Worm (Caenorhabditis elegans): ENCODE results near the gene Y69A2AR.32.

Y69A2AR.32 gene

DNA sequence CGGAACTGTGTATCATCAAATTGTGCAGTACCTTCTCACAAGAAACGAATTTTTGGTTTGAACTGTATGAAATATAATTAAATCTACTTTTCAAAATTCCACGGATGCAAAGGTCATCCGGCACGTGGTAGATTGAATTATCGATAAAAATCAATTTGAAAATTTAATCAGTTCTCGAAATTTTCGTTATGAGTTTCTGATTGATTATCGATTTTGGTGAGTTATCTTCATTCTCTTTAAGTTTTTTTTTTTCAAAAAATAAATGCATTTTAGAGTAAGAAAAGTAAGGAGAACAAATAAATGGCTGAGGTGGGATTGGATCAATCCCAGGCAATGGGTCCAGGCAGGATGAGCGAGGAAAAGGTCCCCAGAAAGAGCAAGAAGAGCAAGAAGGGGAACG lies 12.8 kb upstream of the Y69A2AR.32 start, which contains the start of gene Y69A2AR.47:
TSS of gene Y69A2AR.47 (plus strand) at position 301 of the 400 bp plus-strand sequence.
- TF ChIP-seq pqm-1 (tag; optimal IDR thresholded peaks at IDR 0.05) (no peak), ztf-16 (tag; optimal IDR thresholded peaks at IDR 0.05) (no peak), mec-3 (tag; optimal IDR thresholded peaks at IDR 0.05; ENCODE audit: borderline replicate concordance) (no peak), sox-2 (GFP tag; IDR thresholded peaks at IDR 0.05) (no peak), ceh-9 (tag; optimal IDR thresholded peaks at IDR 0.05) (no peak), syd-9 (tag; optimal IDR thresholded peaks at IDR 0.05) (no peak), C08G9.2 (tag; optimal IDR thresholded peaks at IDR 0.05) (no peak), ceh-24 (tag; optimal IDR thresholded peaks at IDR 0.05) (no peak), ttx-3 (tag; optimal IDR thresholded peaks at IDR 0.05) (no peak), pag-3 (tag; optimal IDR thresholded peaks at IDR 0.05; ENCODE audit: borderline replicate concordance) (no peak)

DNA sequence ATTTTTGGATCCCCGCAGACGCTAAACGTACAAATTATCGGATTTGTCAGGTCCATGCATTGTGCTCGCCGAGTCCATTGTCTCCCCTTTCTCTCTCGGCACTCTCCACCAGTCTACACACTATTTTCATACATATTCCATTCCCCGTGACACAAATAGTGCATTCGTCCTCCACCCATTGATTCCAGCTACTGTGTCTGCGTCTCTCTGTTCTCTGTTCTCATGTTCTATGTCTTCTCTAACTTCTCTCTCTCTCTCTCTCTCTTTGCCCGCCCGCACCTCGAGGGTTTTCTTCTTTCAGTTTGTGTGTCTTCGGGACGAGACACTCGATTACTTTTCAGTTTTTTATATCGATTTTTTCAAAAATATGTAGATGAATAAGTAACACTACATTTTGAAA lies 10.6 kb upstream of the Y69A2AR.32 start:
- TF ChIP-seq ceh-24 (tag; optimal IDR thresholded peaks at IDR 0.05) (no peak), sox-4 (tag; optimal IDR thresholded peaks at IDR 0.05) (no peak), pha-4 (tag; optimal IDR thresholded peaks at IDR 0.05) (no peak), hlh-30 (tag; optimal IDR thresholded peaks at IDR 0.05; ENCODE audit: insufficient read depth) (peak; percentile 98), ceh-18 (tag; optimal IDR thresholded peaks at IDR 0.05) (peak; percentile 87), pros-1 (tag; optimal IDR thresholded peaks at IDR 0.05) (peak; percentile 16), F13H6.1 (tag; optimal IDR thresholded peaks at IDR 0.05) (no peak), tbx-2 (tag; optimal IDR thresholded peaks at IDR 0.05) (peak; percentile 80), nhr-11 (tag; optimal IDR thresholded peaks at IDR 0.05) (no peak), hlh-15 (tag; optimal IDR thresholded peaks at IDR 0.05) (no peak), ama-1 (optimal IDR thresholded peaks at IDR 0.05) (no peak), eyg-1 (tag; optimal IDR thresholded peaks at IDR 0.05) (no peak), ceh-6 (GFP tag; optimal IDR thresholded peaks at IDR 0.05) (no peak), npax-4 (tag; optimal IDR thresholded peaks at IDR 0.05) (no peak), unc-86 (tag; optimal IDR thresholded peaks at IDR 0.05) (no peak), sox-2 (GFP tag; IDR thresholded peaks at IDR 0.05) (peak; percentile 87), zip-5 (tag; optimal IDR thresholded peaks at IDR 0.05) (no peak), sdc-2 (tag; optimal IDR thresholded peaks at IDR 0.05) (no peak), lin-11 (tag; optimal IDR thresholded peaks at IDR 0.05) (no peak), che-1 (tag; optimal IDR thresholded peaks at IDR 0.05) (no peak), ceh-14 (tag; optimal IDR thresholded peaks at IDR 0.05) (no peak), hlh-8 (tag; optimal IDR thresholded peaks at IDR 0.05) (peak; percentile 16), T23F11.4 (GFP tag; optimal IDR thresholded peaks at IDR 0.05) (no peak), Y22D7AL.16 (tag; optimal IDR thresholded peaks at IDR 0.05) (no peak), ceh-48 (tag; optimal IDR thresholded peaks at IDR 0.05) (peak; percentile 79), unc-55 (GFP tag; optimal IDR thresholded peaks at IDR 0.05) (peak; percentile 82), fkh-10 (GFP tag; optimal IDR thresholded peaks at IDR 0.05) (peak; percentile 10), ceh-45 (GFP tag; IDR thresholded peaks at IDR 0.05) (no peak), pha-2 (tag; optimal IDR thresholded peaks at IDR 0.05) (no peak), C38D4.7 (GFP tag; optimal IDR thresholded peaks at IDR 0.05) (no peak), ceh-34 (tag; optimal IDR thresholded peaks at IDR 0.05) (peak; percentile 40), ets-4 (tag; optimal IDR thresholded peaks at IDR 0.05) (no peak), nhr-232 (tag; optimal IDR thresholded peaks at IDR 0.05) (no peak), K09A11.1 (tag; optimal IDR thresholded peaks at IDR 0.05; ENCODE audit: insufficient read depth) (peak; percentile 22), ceh-2 (tag; optimal IDR thresholded peaks at IDR 0.05) (no peak), unc-3 (GFP tag; conservative IDR thresholded peaks at IDR 0.05) (no peak), unc-3 (tag; optimal IDR thresholded peaks at IDR 0.05) (no peak), elt-2 (tag; optimal IDR thresholded peaks at IDR 0.05) (no peak), ttx-3 (tag; optimal IDR thresholded peaks at IDR 0.05) (no peak), C08G9.2 (tag; optimal IDR thresholded peaks at IDR 0.05) (no peak), mec-3 (tag; optimal IDR thresholded peaks at IDR 0.05; ENCODE audit: borderline replicate concordance) (no peak), ceh-31 (tag; optimal IDR thresholded peaks at IDR 0.05) (peak; percentile 90), dmd-4 (tag; optimal IDR thresholded peaks at IDR 0.05; ENCODE audit: borderline replicate concordance) (no peak), rnt-1 (tag; optimal IDR thresholded peaks at IDR 0.05) (peak; percentile 26), ceh-30 (tag; optimal IDR thresholded peaks at IDR 0.05) (no peak), pat-9 (tag; optimal IDR thresholded peaks at IDR 0.05) (no peak), ref-2 (tag; optimal IDR thresholded peaks at IDR 0.05) (peak; percentile 51)

Data from whole organism, late embryonic.